Fruit fly (Drosophila melanogaster): ENCODE results near the gene CG11425.

CG11425 gene

dm6 chr3L:22471586-22472291, 2.9 kb upstream of the CG11425 start (continued):
- no peak for TF ChIP-seq amos (GFP tag; IDR thresholded peaks at IDR 0.05; ENCODE audit: partially characterized antibody)
- no peak for TF ChIP-seq Sry-β (GFP tag; optimal IDR thresholded peaks at IDR 0.05)
- no peak for TF ChIP-seq dati (GFP tag; IDR thresholded peaks at IDR 0.05)
- TF ChIP-seq Asciz (GFP tag; optimal IDR thresholded peaks at IDR 0.05): peak; percentile 21
- TF ChIP-seq D (optimal IDR thresholded peaks at IDR 0.05): no peak
- no peak for TF ChIP-seq D (GFP tag; optimal IDR thresholded peaks at IDR 0.05)
- TF ChIP-seq Eip74EF (GFP tag; optimal IDR thresholded peaks at IDR 0.05): no peak
- peak; percentile 26 to 58 for TF ChIP-seq Trl (optimal IDR thresholded peaks at IDR 0.05)
- no peak for TF ChIP-seq Trl (GFP tag; optimal IDR thresholded peaks at IDR 0.05)
- no peak for TF ChIP-seq CG11723 (GFP tag; optimal IDR thresholded peaks at IDR 0.05)
- no peak for TF ChIP-seq CG7786 (GFP tag; optimal IDR thresholded peaks at IDR 0.05)
- TF ChIP-seq CG12744 (GFP tag; optimal IDR thresholded peaks at IDR 0.05): no peak
- no peak for TF ChIP-seq peb (GFP tag; IDR thresholded peaks at IDR 0.05)
- TF ChIP-seq HmgZ (tag; optimal IDR thresholded peaks at IDR 0.05): no peak
- TF ChIP-seq dpn (GFP tag; optimal IDR thresholded peaks at IDR 0.05): no peak
- no peak for TF ChIP-seq ro (GFP tag; IDR thresholded peaks at IDR 0.05)
- peak; percentile 48; the same call in 1 of the 2 replicates for TF ChIP-seq lmd (GFP tag; IDR thresholded peaks at IDR 0.05)
- TF ChIP-seq CG4854 (GFP tag; optimal IDR thresholded peaks at IDR 0.05): no peak
- TF ChIP-seq Sry-δ (GFP tag; optimal IDR thresholded peaks at IDR 0.05): no peak
- peak; percentile 43 for TF ChIP-seq CG9727 (GFP tag; optimal IDR thresholded peaks at IDR 0.05)
- peak; percentile 29 for TF ChIP-seq sd (tag; optimal IDR thresholded peaks at IDR 0.05)
- TF ChIP-seq MESR4 (GFP tag; optimal IDR thresholded peaks at IDR 0.05): no peak
- TF ChIP-seq CkIIα-i1 (GFP tag; IDR thresholded peaks at IDR 0.05): no peak
- TF ChIP-seq CG18764 (GFP tag; optimal IDR thresholded peaks at IDR 0.05): no peak
- TF ChIP-seq CG7839 (tag; optimal IDR thresholded peaks at IDR 0.05): peak; percentile 74
- no peak for TF ChIP-seq mam (GFP tag; optimal IDR thresholded peaks at IDR 0.05)
- TF ChIP-seq CG14860 (GFP tag; IDR thresholded peaks at IDR 0.05; ENCODE audit: partially characterized antibody): no peak
- TF ChIP-seq ATbp (GFP tag; optimal IDR thresholded peaks at IDR 0.05): peak; percentile 12
- TF ChIP-seq CG17912 (GFP tag; optimal IDR thresholded peaks at IDR 0.05): no peak
- no peak for TF ChIP-seq gcm2 (GFP tag; optimal IDR thresholded peaks at IDR 0.05)
- peak; percentile 81 for TF ChIP-seq CG2678 (tag; optimal IDR thresholded peaks at IDR 0.05)
- no peak for TF ChIP-seq CG2116 (GFP tag; optimal IDR thresholded peaks at IDR 0.05)
- TF ChIP-seq Bteb2 (GFP tag; optimal IDR thresholded peaks at IDR 0.05): no peak
- TF ChIP-seq oc (tag; optimal IDR thresholded peaks at IDR 0.05): peak; percentile 36
- TF ChIP-seq pnt (GFP tag; optimal IDR thresholded peaks at IDR 0.05): no peak
- no peak for TF ChIP-seq usp (GFP tag; optimal IDR thresholded peaks at IDR 0.05)
- TF ChIP-seq vvl (GFP tag; IDR thresholded peaks at IDR 0.05): peak; percentile 52
- peak; percentile 59 for TF ChIP-seq NfI (GFP tag; optimal IDR thresholded peaks at IDR 0.05)
- TF ChIP-seq fru (optimal IDR thresholded peaks at IDR 0.05): no peak
- TF ChIP-seq CG30431 (GFP tag; optimal IDR thresholded peaks at IDR 0.05): no peak
- no peak for TF ChIP-seq C15 (GFP tag; IDR thresholded peaks at IDR 0.05)
- no peak for TF ChIP-seq kay (GFP tag; optimal IDR thresholded peaks at IDR 0.05)
- TF ChIP-seq Aef1 (GFP tag; IDR thresholded peaks at IDR 0.05): peak; percentile 57
- TF ChIP-seq CG1233 (GFP tag; optimal IDR thresholded peaks at IDR 0.05): peak; percentile 50
- TF ChIP-seq CG12104 (GFP tag; optimal IDR thresholded peaks at IDR 0.05): no peak
- no peak for TF ChIP-seq Dfd (GFP tag; optimal IDR thresholded peaks at IDR 0.05)
- TF ChIP-seq CG4730 (GFP tag; IDR thresholded peaks at IDR 0.05): peak; percentile 29; the same call in 1 of the 2 replicates
- peak; percentile 30 for TF ChIP-seq CG8388 (GFP tag; optimal IDR thresholded peaks at IDR 0.05)
- no peak for TF ChIP-seq chif (GFP tag; optimal IDR thresholded peaks at IDR 0.05)
- no peak for TF ChIP-seq CG30020 (tag; optimal IDR thresholded peaks at IDR 0.05)
- TF ChIP-seq scrt (GFP tag; optimal IDR thresholded peaks at IDR 0.05): peak; percentile 33
